Fruit fly (Drosophila melanogaster) whole organism, embryonic: ENCODE results near the gene CG4338.

Experiments used
- CG12942 ChIP-seq: fragments of 200-800 bp; sonication (Bioruptor generic); optimal IDR thresholded peaks from 3 replicates; lab custom pipeline; 2016; ENCODE audit warnings: missing biosample characterization, missing genetic modification characterization
- CG14667 ChIP-seq: fragments of 200-800 bp; sonication (Bioruptor generic); IDR thresholded peaks from 2 replicates; pipeline ENCODE4 v1.3.6; 2022; ENCODE audit warnings: missing biosample characterization, missing genetic modification characterization
- CG15073 ChIP-seq: fragments of 200-800 bp; sonication (Bioruptor generic); optimal IDR thresholded peaks from 2 replicates; lab custom pipeline; 2016; ENCODE audit warnings: missing biosample characterization, missing genetic modification characterization
- CG17186 ChIP-seq: fragments of 200-800 bp; sonication (Bioruptor generic); optimal IDR thresholded peaks from 3 replicates; lab custom pipeline; 2017; ENCODE audit warnings: missing biosample characterization, missing genetic modification reagents, missing genetic modification characterization
- CG17328 ChIP-seq: fragments of 200-800 bp; sonication (Bioruptor generic); IDR thresholded peaks from 2 replicates; pipeline ENCODE4 v1.3.6; 2022; ENCODE audit warnings: missing biosample characterization, missing genetic modification characterization
- CG18011 ChIP-seq: fragments of 200-800 bp; sonication (Bioruptor generic); optimal IDR thresholded peaks from 2 replicates; lab custom pipeline; 2017; ENCODE audit warnings: missing biosample characterization, missing genetic modification characterization, mild to moderate bottlenecking, moderate library complexity, missing genotype
- CG4854 ChIP-seq: fragments of 200-800 bp; sonication (Bioruptor generic); optimal IDR thresholded peaks from 2 replicates; lab custom pipeline; 2016; ENCODE audit warnings: missing biosample characterization, missing genetic modification characterization, inconsistent platforms
- CG6272 ChIP-seq: fragments of 200-800 bp; sonication (Bioruptor generic); IDR thresholded peaks from 2 replicates; pipeline ENCODE4 v1.3.6; 2022; ENCODE audit warnings: missing biosample characterization, missing genetic modification characterization
- CG7928 ChIP-seq: fragments of 200-800 bp; sonication (Bioruptor generic); optimal IDR thresholded peaks from 2 replicates; lab custom pipeline; 2017; ENCODE audit warnings: missing biosample characterization, mild to moderate bottlenecking, missing genetic modification characterization
- CG8944 ChIP-seq: fragments of 200-800 bp; sonication (Bioruptor generic); optimal IDR thresholded peaks from 3 replicates; lab custom pipeline; 2016; ENCODE audit warnings: missing biosample characterization, missing genetic modification characterization
- CG9437 ChIP-seq: fragments of 200-800 bp; sonication (Bioruptor generic); optimal IDR thresholded peaks from 2 replicates; lab custom pipeline; 2018; ENCODE audit warnings: missing biosample characterization, mild to moderate bottlenecking, missing genetic modification characterization
- CrebB ChIP-seq: fragments of 200-800 bp; sonication (Bioruptor generic); optimal IDR thresholded peaks from 3 replicates; lab custom pipeline; 2018; ENCODE audit warnings: missing biosample characterization, mild to moderate bottlenecking, missing genetic modification characterization
- D ChIP-seq, 2 experiments: fragments of 200-800 bp in 1 of 2; fragments of >200 bp in 1 of 2; sonication (Bioruptor generic) in 1 of 2; optimal IDR thresholded peaks; 2 replicates in 1 of 2; 3 replicates in 1 of 2; lab custom pipeline; 2017; ENCODE audit warnings: mild to moderate bottlenecking in 1 of 2, missing biosample characterization in 1 of 2, missing genetic modification characterization in 1 of 2, missing genetic modification reagents in 1 of 2
- D19B ChIP-seq: fragments of 200-800 bp; sonication (Bioruptor generic); optimal IDR thresholded peaks from 2 replicates; lab custom pipeline; 2017; ENCODE audit warnings: missing biosample characterization, mild to moderate bottlenecking, missing genetic modification characterization
- Doc2 ChIP-seq: fragments of 200-800 bp; sonication (Bioruptor generic); IDR thresholded peaks from 2 replicates; pipeline ENCODE4 v1.3.6; 2022; ENCODE audit warnings: missing biosample characterization, missing genetic modification characterization
- E2f1 ChIP-seq: fragments of 200-800 bp; sonication (Bioruptor generic); IDR thresholded peaks from 2 replicates; pipeline ENCODE4 v1.3.6; 2022; ENCODE audit warnings: missing biosample characterization, missing genetic modification characterization
- Elba2 ChIP-seq: fragments of 200-800 bp; sonication (Bioruptor generic); optimal IDR thresholded peaks from 3 replicates; lab custom pipeline; 2016; ENCODE audit warnings: missing biosample characterization, missing genetic modification characterization
- Fer3 ChIP-seq: fragments of 200-800 bp; sonication (Bioruptor generic); optimal IDR thresholded peaks from 2 replicates; lab custom pipeline; 2018; ENCODE audit warnings: missing biosample characterization, mild to moderate bottlenecking, missing genetic modification characterization, moderate library complexity
- Hr3 ChIP-seq: fragments of 200-800 bp; sonication (Bioruptor generic); optimal IDR thresholded peaks from 3 replicates; lab custom pipeline; 2016; ENCODE audit warnings: missing biosample characterization, missing genetic modification characterization
- Hr39 ChIP-seq: fragments of >200 bp; optimal IDR thresholded peaks from 2 replicates; lab custom pipeline; 2017
- Mad ChIP-seq: fragments of 200-800 bp; sonication (Bioruptor generic); optimal IDR thresholded peaks from 2 replicates; lab custom pipeline; 2016; ENCODE audit warnings: missing biosample characterization, missing genetic modification characterization
- Nf-YA ChIP-seq: fragments of 200-800 bp; sonication (Bioruptor generic); IDR thresholded peaks from 2 replicates; pipeline ENCODE4 v1.3.6; 2022; ENCODE audit warnings: missing biosample characterization, missing genetic modification characterization
- TFAM ChIP-seq: fragments of 200-800 bp; sonication (Bioruptor generic); optimal IDR thresholded peaks from 2 replicates; lab custom pipeline; 2017; ENCODE audit warnings: missing biosample characterization, missing genetic modification characterization, inconsistent platforms
- amos ChIP-seq: fragments of 200-800 bp; sonication (Bioruptor generic); IDR thresholded peaks from 2 replicates; pipeline ENCODE4 v1.3.6; 2022; ENCODE audit warnings: missing biosample characterization, missing genetic modification characterization; ENCODE audit not compliant: partially characterized antibody
- ash1 ChIP-seq: fragments of 200-800 bp; sonication (Bioruptor generic); optimal IDR thresholded peaks from 2 replicates; lab custom pipeline; 2018; ENCODE audit warnings: missing biosample characterization, mild to moderate bottlenecking, missing genetic modification characterization
- bowl ChIP-seq: fragments of 200-800 bp; sonication (Bioruptor generic); IDR thresholded peaks from 2 replicates; pipeline ENCODE4 v1.3.6; 2022; ENCODE audit warnings: missing biosample characterization, missing genetic modification characterization
- cas ChIP-seq: fragments of 200-800 bp; sonication (Bioruptor generic); IDR thresholded peaks from 2 replicates; pipeline ENCODE4 v1.3.6; 2022; ENCODE audit warnings: missing biosample characterization, missing genetic modification characterization
- crp ChIP-seq, 2 experiments: fragments of 200-800 bp; sonication (Bioruptor generic); optimal IDR thresholded peaks; 2 replicates in 1 of 2; 3 replicates in 1 of 2; lab custom pipeline; 2017; ENCODE audit warnings: missing biosample characterization in 2 of 2, missing genetic modification characterization in 2 of 2, mild to moderate bottlenecking in 1 of 2, moderate library complexity in 1 of 2
- dan ChIP-seq: fragments of 200-800 bp; sonication (Bioruptor generic); IDR thresholded peaks from 2 replicates; pipeline ENCODE4 v1.3.6; 2022; ENCODE audit warnings: missing biosample characterization, missing genetic modification characterization
- dmrt99B ChIP-seq: fragments of 200-800 bp; sonication (Bioruptor generic); optimal IDR thresholded peaks from 2 replicates; lab custom pipeline; 2018; ENCODE audit warnings: missing biosample characterization, mild to moderate bottlenecking, missing genetic modification characterization, moderate library complexity
- en ChIP-seq: fragments of 200-800 bp; sonication (Bioruptor generic); optimal IDR thresholded peaks from 2 replicates; lab custom pipeline; 2016; ENCODE audit warnings: missing biosample characterization, missing genetic modification characterization
- ewg ChIP-seq: fragments of 200-800 bp; sonication (Bioruptor generic); optimal IDR thresholded peaks from 3 replicates; lab custom pipeline; 2017; ENCODE audit warnings: mild to moderate bottlenecking, missing biosample characterization, missing genetic modification reagents, missing genetic modification characterization
- gcm2 ChIP-seq: fragments of 200-800 bp; sonication (Bioruptor generic); optimal IDR thresholded peaks from 2 replicates; lab custom pipeline; 2016; ENCODE audit warnings: missing biosample characterization, missing genetic modification characterization
- grau ChIP-seq: fragments of 200-800 bp; optimal IDR thresholded peaks from 3 replicates; lab custom pipeline; 2019; ENCODE audit warnings: missing biosample characterization, mild to moderate bottlenecking, missing genetic modification characterization, moderate library complexity
- h ChIP-seq: fragments of >200 bp; optimal IDR thresholded peaks from 2 replicates; lab custom pipeline; 2017
- hbn ChIP-seq: fragments of 200-800 bp; sonication (Bioruptor generic); IDR thresholded peaks from 2 replicates; pipeline ENCODE4 v1.3.6; 2022; ENCODE audit warnings: missing biosample characterization, missing genetic modification characterization; ENCODE audit not compliant: partially characterized antibody
- kay ChIP-seq: fragments of 200-800 bp; sonication (Bioruptor generic); optimal IDR thresholded peaks from 2 replicates; lab custom pipeline; 2016; ENCODE audit warnings: missing biosample characterization, missing genetic modification characterization
- pan ChIP-seq, 4 experiments: fragments of >200 bp in 3 of 4; fragments of 200-800 bp in 1 of 4; sonication (Bioruptor generic) in 1 of 4; optimal IDR thresholded peaks in 3 of 4; IDR thresholded peaks in 1 of 4; 2 replicates each; pipeline versions ENCODE4 v1.3.6 to Lab custom; 2017 to 2022; ENCODE audit warnings: missing biosample characterization in 2 of 4, missing genetic modification characterization in 2 of 4, mixed read lengths in 1 of 4
- pho ChIP-seq: fragments of 200-800 bp; sonication (Bioruptor generic); optimal IDR thresholded peaks from 2 replicates; lab custom pipeline; 2016; ENCODE audit warnings: missing biosample characterization, missing genetic modification characterization
- prd ChIP-seq, 3 experiments: fragments of >200 bp in 2 of 3; fragments of 200-800 bp in 1 of 3; sonication (Bioruptor generic) in 1 of 3; optimal IDR thresholded peaks in 2 of 3; IDR thresholded peaks in 1 of 3; 2 replicates in 2 of 3; 3 replicates in 1 of 3; pipeline versions ENCODE4 v1.3.6 to Lab custom; 2017 to 2022; ENCODE audit warnings: missing biosample characterization in 1 of 3, missing genetic modification characterization in 1 of 3
- sc ChIP-seq, 3 experiments: fragments of >200 bp in 2 of 3; fragments of 200-800 bp in 1 of 3; sonication (Bioruptor generic) in 1 of 3; optimal IDR thresholded peaks; 2 replicates in 2 of 3; 3 replicates in 1 of 3; lab custom pipeline; 2017; ENCODE audit warnings: mild to moderate bottlenecking in 1 of 3, missing biosample characterization in 1 of 3, missing genetic modification characterization in 1 of 3, missing genetic modification reagents in 1 of 3
- scrt ChIP-seq: fragments of 200-800 bp; sonication (Bioruptor generic); optimal IDR thresholded peaks from 2 replicates; lab custom pipeline; 2018; ENCODE audit warnings: missing biosample characterization, mild to moderate bottlenecking, missing genetic modification characterization, moderate library complexity
- tap ChIP-seq: fragments of 200-800 bp; optimal IDR thresholded peaks from 3 replicates; lab custom pipeline; 2019; ENCODE audit warnings: missing biosample characterization, mild to moderate bottlenecking, missing genetic modification characterization, moderate library complexity
- tgo ChIP-seq: fragments of 200-800 bp; sonication (Bioruptor generic); IDR thresholded peaks from 3 replicates; pipeline ENCODE4 v1.3.6; 2022; ENCODE audit warnings: missing biosample characterization, missing genetic modification characterization
- tup ChIP-seq: fragments of 200-800 bp; sonication (Bioruptor generic); optimal IDR thresholded peaks from 2 replicates; lab custom pipeline; 2016; ENCODE audit warnings: missing biosample characterization, mild to moderate bottlenecking, missing genetic modification characterization, moderate library complexity
- twi ChIP-seq: fragments of 200-800 bp; optimal IDR thresholded peaks from 2 replicates; lab custom pipeline; 2019; ENCODE audit warnings: missing biosample characterization, mild to moderate bottlenecking, missing genetic modification characterization, moderate library complexity
- vnd ChIP-seq: fragments of 200-800 bp; sonication (Bioruptor generic); IDR thresholded peaks from 3 replicates; pipeline ENCODE4 v1.3.6; 2022; ENCODE audit warnings: missing biosample characterization, missing genetic modification characterization; ENCODE audit not compliant: partially characterized antibody
- zen2 ChIP-seq: fragments of 200-800 bp; sonication (Bioruptor generic); IDR thresholded peaks from 3 replicates; pipeline ENCODE4 v1.3.6; 2022; ENCODE audit warnings: missing biosample characterization, missing genetic modification characterization; ENCODE audit not compliant: partially characterized antibody

The CG4338 gene

DNA sequence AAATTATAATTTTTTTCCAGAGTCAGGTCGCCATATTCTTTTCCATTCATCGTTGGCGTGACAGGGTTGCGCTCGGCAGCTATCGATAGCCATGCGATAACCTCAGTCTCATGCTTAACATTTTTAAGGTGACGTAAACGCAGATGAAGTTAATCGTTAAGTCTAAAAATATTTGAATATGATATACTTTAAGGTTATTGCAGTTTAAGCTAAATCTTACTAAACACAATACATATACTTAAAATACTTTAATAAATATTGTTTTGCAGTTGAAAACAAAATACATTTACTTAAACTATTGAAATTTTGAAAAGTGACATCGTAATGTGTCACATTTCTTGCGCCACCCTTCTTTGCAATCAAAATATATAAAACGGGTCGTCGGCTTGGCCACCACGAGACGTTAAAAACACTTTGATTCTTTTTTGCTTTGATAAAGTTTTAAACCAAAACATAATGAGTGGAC is at the start of gene CG4338, which contains the start of gene Cp190:
Gene CG4338 (plus strand): TSS at position 365 of the 466 bp plus-strand sequence.
Gene Cp190 (minus strand): TSS at position 84 of the 466 bp plus-strand sequence.
- TF ChIP-seq en (peak; percentile 44), Fer3 (tag; lab: Kevin White, UChicago) (peak; percentile 99), pan (optimal IDR thresholded peaks at IDR 0.05; lab: Kevin White, UChicago) (no peak), pan (GFP tag; optimal IDR thresholded peaks at IDR 0.05 in 1 of 2, IDR thresholded peaks at IDR 0.05 in 1 of 2) (peak in 1 of 2 experiments; percentile 97), Hr39 (lab: Kevin White, UChicago) (no peak), D19B (peak; percentile 94), dan (GFP tag; lab: Robert Waterston, UW) (peak; percentile 90), CG4854 (GFP tag; lab: Kevin White, UChicago) (peak; percentile 91), CG15073 (GFP tag; lab: Kevin White, UChicago) (peak; percentile 78), Doc2 (GFP tag; lab: Robert Waterston, UW) (peak; percentile 81), Elba2 (GFP tag; lab: Kevin White, UChicago) (peak; percentile 94), vnd (GFP tag; lab: Robert Waterston, UW) (peak; percentile 60), tap (tag; lab: Kevin White, UChicago) (peak; percentile 98), ewg (peak; percentile 94), prd (optimal IDR thresholded peaks at IDR 0.05; lab: Kevin White, UChicago) (no peak), prd (GFP tag; IDR thresholded peaks at IDR 0.05; lab: Robert Waterston, UW) (peak; percentile 98), pho (GFP tag; lab: Kevin White, UChicago) (peak; percentile 94), zen2 (GFP tag; lab: Robert Waterston, UW) (no peak; the same call in 2 of the 3 replicates), tgo (GFP tag; lab: Robert Waterston, UW) (peak; percentile 97), twi (tag; lab: Kevin White, UChicago) (peak; percentile 98), dmrt99B (tag; lab: Kevin White, UChicago) (peak; percentile 98), ash1 (GFP tag; lab: Kevin White, UChicago) (peak; percentile 58), CG12942 (GFP tag; lab: Kevin White, UChicago) (peak; percentile 97), CrebB (tag; lab: Kevin White, UChicago) (peak; percentile 98), grau (tag; lab: Kevin White, UChicago) (peak; percentile 98), Nf-YA (GFP tag; lab: Robert Waterston, UW) (peak; percentile 87), amos (GFP tag; lab: Robert Waterston, UW) (peak; percentile 88), E2f1 (peak; percentile 96), cas (GFP tag; lab: Robert Waterston, UW) (peak; percentile 88), gcm2 (GFP tag; lab: Kevin White, UChicago) (peak; percentile 58), CG9437 (GFP tag; lab: Kevin White, UChicago) (peak; percentile 96), D (optimal IDR thresholded peaks at IDR 0.05; lab: Kevin White, UChicago) (no peak), D (GFP tag; optimal IDR thresholded peaks at IDR 0.05; lab: Kevin White, UChicago) (peak; percentile 96), CG17328 (peak; percentile 96), sc (optimal IDR thresholded peaks at IDR 0.05; lab: Kevin White, UChicago) (no peak), sc (GFP tag; optimal IDR thresholded peaks at IDR 0.05; lab: Kevin White, UChicago) (peak; percentile 97), CG7928 (peak; percentile 80), CG6272 (GFP tag; lab: Robert Waterston, UW) (peak; percentile 94), CG8944 (GFP tag; lab: Kevin White, UChicago) (peak; percentile 84), scrt (GFP tag; lab: Kevin White, UChicago) (peak; percentile 93), CG18011 (GFP tag; lab: Kevin White, UChicago) (peak; percentile 88), crp (GFP tag; optimal IDR thresholded peaks at IDR 0.05; lab: Kevin White, UChicago) (peak; percentile 6 to 70), h (no peak), Hr3 (GFP tag; lab: Kevin White, UChicago) (peak; percentile 98), TFAM (GFP tag; lab: Kevin White, UChicago) (peak; percentile 86), CG14667 (GFP tag; lab: Robert Waterston, UW) (peak; percentile 93), CG17186 (GFP tag; lab: Kevin White, UChicago) (peak; percentile 91), tup (GFP tag; lab: Kevin White, UChicago) (peak; percentile 91), hbn (GFP tag; lab: Robert Waterston, UW) (peak; percentile 58), Mad (GFP tag; lab: Kevin White, UChicago) (peak; percentile 94), kay (GFP tag; lab: Kevin White, UChicago) (peak; percentile 95), bowl (peak; percentile 84)
